Fruit fly (Drosophila melanogaster): ENCODE data around the gene Cyp4ac1.

- TF ChIP-seq psq (optimal IDR thresholded peaks at IDR 0.05): no peak
- no peak for TF ChIP-seq Sin3A (optimal IDR thresholded peaks at IDR 0.05)
- TF ChIP-seq ttk (optimal IDR thresholded peaks at IDR 0.05): no peak
- no peak for TF ChIP-seq insv (optimal IDR thresholded peaks at IDR 0.05)
- TF ChIP-seq Myc (optimal IDR thresholded peaks at IDR 0.05): no peak
Observed at dm6 chr2L:5245363-5245892, 18.4 kb upstream of the Cyp4ac1 start.
